Fruit fly (Drosophila melanogaster) whole organism, embryonic: Measurements from ENCODE around the gene CG6470.
A peak's percentile ranks its signal among the peaks of the same experiment; 100 is the strongest.

Experiments
- Abd-B ChIP-seq: fragments of 200-800 bp; sonication (Bioruptor generic); optimal IDR thresholded peaks from 2 replicates; lab custom pipeline; 2018; ENCODE audit warnings: missing biosample characterization, mild to moderate bottlenecking, missing genetic modification characterization, moderate library complexity
- Ada2b ChIP-seq: fragments of 200-800 bp; sonication (Bioruptor generic); IDR thresholded peaks from 2 replicates; pipeline ENCODE4 v1.3.6; 2022; ENCODE audit warnings: missing biosample characterization, missing genetic modification characterization
- CG1024 ChIP-seq: fragments of 200-800 bp; sonication (Bioruptor generic); IDR thresholded peaks from 2 replicates; pipeline ENCODE4 v1.3.6; 2022; ENCODE audit warnings: missing biosample characterization, missing genetic modification characterization
- CG10959 ChIP-seq: fragments of 200-800 bp; sonication (Bioruptor generic); IDR thresholded peaks from 2 replicates; pipeline ENCODE4 v1.3.6; 2022; ENCODE audit warnings: missing biosample characterization, missing genetic modification characterization
- CG11723 ChIP-seq: fragments of 200-800 bp; sonication (Bioruptor generic); optimal IDR thresholded peaks from 2 replicates; lab custom pipeline; 2017; ENCODE audit warnings: missing biosample characterization, mild to moderate bottlenecking, missing genetic modification characterization
- CG12942 ChIP-seq: fragments of 200-800 bp; sonication (Bioruptor generic); optimal IDR thresholded peaks from 3 replicates; lab custom pipeline; 2016; ENCODE audit warnings: missing biosample characterization, missing genetic modification characterization
- CG14667 ChIP-seq: fragments of 200-800 bp; sonication (Bioruptor generic); IDR thresholded peaks from 2 replicates; pipeline ENCODE4 v1.3.6; 2022; ENCODE audit warnings: missing biosample characterization, missing genetic modification characterization
- CG15601 ChIP-seq: fragments of 200-800 bp; sonication (Bioruptor generic); optimal IDR thresholded peaks from 3 replicates; lab custom pipeline; 2019; ENCODE audit warnings: missing biosample characterization, mild to moderate bottlenecking, missing genetic modification characterization, moderate library complexity
- CG1603 ChIP-seq: fragments of 200-800 bp; sonication (Bioruptor generic); optimal IDR thresholded peaks from 2 replicates; lab custom pipeline; 2019; ENCODE audit warnings: missing biosample characterization, mild to moderate bottlenecking, missing genetic modification characterization, moderate library complexity
- CG16813 ChIP-seq: fragments of 200-800 bp; sonication (Bioruptor generic); IDR thresholded peaks from 3 replicates; pipeline ENCODE4 v1.3.6; 2022; ENCODE audit warnings: missing biosample characterization, missing genetic modification characterization; ENCODE audit not compliant: partially characterized antibody
- CG18599 ChIP-seq: fragments of 200-800 bp; sonication (Bioruptor generic); optimal IDR thresholded peaks from 3 replicates; lab custom pipeline; 2017; ENCODE audit warnings: missing biosample characterization, missing genetic modification characterization, mild to moderate bottlenecking, moderate library complexity, missing genetic modification reagents
- CG2712 ChIP-seq: fragments of 200-800 bp; optimal IDR thresholded peaks from 3 replicates; lab custom pipeline; 2019; ENCODE audit warnings: missing biosample characterization, mild to moderate bottlenecking, missing genetic modification characterization, moderate library complexity
- CG6654 ChIP-seq: fragments of 200-800 bp; sonication (Bioruptor generic); optimal IDR thresholded peaks from 2 replicates; lab custom pipeline; 2017; ENCODE audit warnings: missing biosample characterization, mild to moderate bottlenecking, missing genetic modification characterization
- CG7928 ChIP-seq: fragments of 200-800 bp; sonication (Bioruptor generic); optimal IDR thresholded peaks from 2 replicates; lab custom pipeline; 2017; ENCODE audit warnings: missing biosample characterization, mild to moderate bottlenecking, missing genetic modification characterization
- CG7963 ChIP-seq: fragments of 200-800 bp; sonication (Bioruptor generic); IDR thresholded peaks from 3 replicates; pipeline ENCODE4 v1.3.6; 2022; ENCODE audit warnings: missing biosample characterization, missing genetic modification characterization; ENCODE audit not compliant: partially characterized antibody
- CG9727 ChIP-seq: fragments of 200-800 bp; sonication (Bioruptor generic); optimal IDR thresholded peaks from 3 replicates; lab custom pipeline; 2017; ENCODE audit warnings: missing biosample characterization, mild to moderate bottlenecking, missing genetic modification characterization
- Dek ChIP-seq: fragments of 200-800 bp; sonication (Bioruptor generic); optimal IDR thresholded peaks from 3 replicates; lab custom pipeline; 2019; ENCODE audit warnings: missing biosample characterization, mild to moderate bottlenecking, missing genetic modification characterization, moderate library complexity
- Dip3 ChIP-seq: fragments of 200-800 bp; sonication (Bioruptor generic); optimal IDR thresholded peaks from 3 replicates; lab custom pipeline; 2016; ENCODE audit warnings: missing biosample characterization, missing genetic modification characterization
- Dref ChIP-seq: fragments of 200-800 bp; sonication (Bioruptor generic); IDR thresholded peaks from 2 replicates; pipeline ENCODE4 v1.3.6; 2022; ENCODE audit warnings: missing biosample characterization, missing genetic modification characterization
- Ets97D ChIP-seq: fragments of 200-800 bp; sonication (Bioruptor generic); optimal IDR thresholded peaks from 3 replicates; lab custom pipeline; 2016; ENCODE audit warnings: missing biosample characterization, missing genetic modification characterization
- Fer1 ChIP-seq: fragments of 200-800 bp; sonication (Bioruptor generic); optimal IDR thresholded peaks from 2 replicates; lab custom pipeline; 2017; ENCODE audit warnings: missing biosample characterization, mild to moderate bottlenecking, missing genetic modification characterization
- H2.0 ChIP-seq: fragments of 200-800 bp; sonication (Bioruptor generic); IDR thresholded peaks from 2 replicates; pipeline ENCODE4 v1.3.6; 2022; ENCODE audit warnings: missing biosample characterization, missing genetic modification characterization
- HLH3B ChIP-seq: fragments of 200-800 bp; sonication (Bioruptor generic); IDR thresholded peaks from 2 replicates; pipeline ENCODE4 v1.3.6; 2022; ENCODE audit warnings: missing biosample characterization, missing genetic modification characterization
- Hr78 ChIP-seq, 2 experiments: fragments of 200-800 bp in 1 of 2; fragments of >200 bp in 1 of 2; sonication (Bioruptor generic) in 1 of 2; optimal IDR thresholded peaks; 2 replicates each; lab custom pipeline; 2017 to 2019; ENCODE audit warnings: missing biosample characterization in 2 of 2, missing genetic modification characterization in 2 of 2, mild to moderate bottlenecking in 1 of 2, moderate library complexity in 1 of 2
- Mes4 ChIP-seq: fragments of 200-800 bp; sonication (Bioruptor generic); optimal IDR thresholded peaks from 2 replicates; lab custom pipeline; 2016; ENCODE audit warnings: missing biosample characterization, missing genetic modification characterization
- Scr ChIP-seq: fragments of 200-800 bp; sonication (Bioruptor generic); IDR thresholded peaks from 2 replicates; pipeline ENCODE4 v1.3.6; 2022; ENCODE audit warnings: missing biosample characterization, missing genetic modification characterization; ENCODE audit not compliant: partially characterized antibody
- Side ChIP-seq: fragments of 200-800 bp; sonication (Bioruptor generic); optimal IDR thresholded peaks from 2 replicates; lab custom pipeline; 2016; ENCODE audit warnings: missing biosample characterization, missing genetic modification characterization
- Sox100B ChIP-seq: fragments of 200-800 bp; sonication (Bioruptor generic); optimal IDR thresholded peaks from 3 replicates; lab custom pipeline; 2018; ENCODE audit warnings: missing biosample characterization, mild to moderate bottlenecking, missing genetic modification characterization
- YL-1 ChIP-seq: fragments of 200-800 bp; sonication (Bioruptor generic); optimal IDR thresholded peaks from 3 replicates; lab custom pipeline; 2017; ENCODE audit warnings: missing biosample characterization, mild to moderate bottlenecking, missing genetic modification characterization
- btn ChIP-seq: fragments of 200-800 bp; sonication (Bioruptor generic); optimal IDR thresholded peaks from 2 replicates; lab custom pipeline; 2016; ENCODE audit warnings: missing biosample characterization, missing genetic modification characterization
- cas ChIP-seq: fragments of 200-800 bp; sonication (Bioruptor generic); IDR thresholded peaks from 2 replicates; pipeline ENCODE4 v1.3.6; 2022; ENCODE audit warnings: missing biosample characterization, missing genetic modification characterization
- crol ChIP-seq: fragments of 200-800 bp; sonication (Bioruptor generic); IDR thresholded peaks from 2 replicates; pipeline ENCODE4 v1.3.6; 2022; ENCODE audit warnings: missing biosample characterization, missing genetic modification characterization
- dm ChIP-seq: fragments of 200-800 bp; sonication (Bioruptor generic); optimal IDR thresholded peaks from 3 replicates; lab custom pipeline; 2016; ENCODE audit warnings: missing biosample characterization, missing genetic modification characterization
- dmrt11E ChIP-seq: fragments of 200-800 bp; sonication (Bioruptor generic); optimal IDR thresholded peaks from 3 replicates; lab custom pipeline; 2018; ENCODE audit warnings: missing biosample characterization, mild to moderate bottlenecking, missing genetic modification characterization, moderate library complexity
- fd3F ChIP-seq: fragments of 200-800 bp; sonication (Bioruptor generic); optimal IDR thresholded peaks from 2 replicates; lab custom pipeline; 2018; ENCODE audit warnings: missing biosample characterization, mild to moderate bottlenecking, missing genetic modification characterization, moderate library complexity
- gro ChIP-seq: fragments of 200-800 bp; sonication (Bioruptor generic); optimal IDR thresholded peaks from 2 replicates; lab custom pipeline; 2016; ENCODE audit warnings: missing biosample characterization, missing genetic modification characterization
- ken ChIP-seq: fragments of 200-800 bp; sonication (Bioruptor generic); IDR thresholded peaks from 3 replicates; pipeline ENCODE4 v1.3.6; 2022; ENCODE audit warnings: missing biosample characterization, missing genetic modification characterization
- knrl ChIP-seq: fragments of 200-800 bp; sonication (Bioruptor generic); IDR thresholded peaks from 3 replicates; pipeline ENCODE4 v1.3.6; 2022; ENCODE audit warnings: missing biosample characterization, missing genetic modification characterization; ENCODE audit not compliant: partially characterized antibody
- lab ChIP-seq: fragments of 200-800 bp; sonication (Bioruptor generic); optimal IDR thresholded peaks from 3 replicates; lab custom pipeline; 2017; ENCODE audit warnings: missing biosample characterization, missing genetic modification characterization, mild to moderate bottlenecking, moderate library complexity, missing genetic modification reagents
- pros ChIP-seq: fragments of 200-800 bp; sonication (Bioruptor generic); optimal IDR thresholded peaks from 3 replicates; lab custom pipeline; 2019; ENCODE audit warnings: missing biosample characterization, mild to moderate bottlenecking, missing genetic modification characterization, moderate library complexity
- sd ChIP-seq: fragments of 200-800 bp; sonication (Bioruptor generic); optimal IDR thresholded peaks from 3 replicates; lab custom pipeline; 2018; ENCODE audit warnings: missing biosample characterization, mild to moderate bottlenecking, missing genetic modification characterization, moderate library complexity
- sisA ChIP-seq: fragments of 200-800 bp; sonication (Bioruptor generic); IDR thresholded peaks from 2 replicates; pipeline ENCODE4 v1.3.6; 2022; ENCODE audit warnings: missing biosample characterization, missing genetic modification characterization
- sqz ChIP-seq: fragments of 200-800 bp; sonication (Bioruptor generic); optimal IDR thresholded peaks from 3 replicates; lab custom pipeline; 2018; ENCODE audit warnings: missing biosample characterization, mild to moderate bottlenecking, missing genetic modification characterization
- stwl ChIP-seq: fragments of 200-800 bp; sonication (Bioruptor generic); optimal IDR thresholded peaks from 3 replicates; lab custom pipeline; 2018; ENCODE audit warnings: missing biosample characterization, mild to moderate bottlenecking, missing genetic modification characterization, moderate library complexity
- tll ChIP-seq, 2 experiments: fragments of 200-800 bp in 1 of 2; fragments of >200 bp in 1 of 2; sonication (Bioruptor generic) in 1 of 2; optimal IDR thresholded peaks; 2 replicates each; lab custom pipeline; 2017 to 2019; ENCODE audit warnings: missing biosample characterization in 2 of 2, missing genetic modification characterization in 2 of 2, mild to moderate bottlenecking in 1 of 2, moderate library complexity in 1 of 2
- wor ChIP-seq: fragments of 200-800 bp; sonication (Bioruptor generic); IDR thresholded peaks from 2 replicates; pipeline ENCODE4 v1.3.6; 2022; ENCODE audit warnings: missing biosample characterization, missing genetic modification characterization
- zf30C ChIP-seq: fragments of 200-800 bp; sonication (Bioruptor generic); optimal IDR thresholded peaks from 3 replicates; lab custom pipeline; 2018; ENCODE audit warnings: missing biosample characterization, mild to moderate bottlenecking, missing genetic modification characterization

The CG6470 gene

dm6 chrX:18506639-18507528, 7.8 kb downstream of the CG6470 start (continued):
- TF ChIP-seq Abd-B (GFP tag; lab: Kevin White, UChicago) (peak; percentile 23), HLH3B (GFP tag; lab: Robert Waterston, UW) (peak; percentile 91), btn (peak; percentile 74), gro (peak; percentile 79), lab (GFP tag; lab: Kevin White, UChicago) (peak; percentile 87), Dek (peak; percentile 28), knrl (no peak), CG18599 (GFP tag; lab: Kevin White, UChicago) (peak; percentile 78), wor (GFP tag; lab: Robert Waterston, UW) (peak; percentile 53), dmrt11E (peak; percentile 60), Mes4 (GFP tag; lab: Kevin White, UChicago) (peak; percentile 71), Side (GFP tag; lab: Kevin White, UChicago) (peak; percentile 75), Ada2b (GFP tag; lab: Robert Waterston, UW) (peak; percentile 87), CG14667 (0 out of 2 replicates have a peak, but pooled peaks have one; percentile 43), CG15601 (tag; lab: Kevin White, UChicago) (peak; percentile 42), Ets97D (GFP tag; lab: Kevin White, UChicago) (peak; percentile 50), CG1024 (GFP tag; lab: Robert Waterston, UW) (peak; percentile 74), dm (GFP tag; lab: Kevin White, UChicago) (peak; percentile 45), Scr (no peak), Fer1 (peak; percentile 72), pros (GFP tag; lab: Kevin White, UChicago) (peak; percentile 76), CG2712 (tag; lab: Kevin White, UChicago) (peak; percentile 78), crol (GFP tag; lab: Robert Waterston, UW) (0 out of 2 replicates have a peak, but pooled peaks have one; percentile 29), CG6654 (GFP tag; lab: Kevin White, UChicago) (peak; percentile 53), tll (GFP tag; optimal IDR thresholded peaks at IDR 0.05; lab: Kevin White, UChicago) (no peak), CG7963 (GFP tag; lab: Robert Waterston, UW) (no peak), CG1603 (peak; percentile 87), Dip3 (GFP tag; lab: Kevin White, UChicago) (peak; percentile 70), Dref (GFP tag; lab: Robert Waterston, UW) (no peak), zf30C (GFP tag; lab: Kevin White, UChicago) (peak; percentile 85), sqz (GFP tag; lab: Kevin White, UChicago) (no peak), sd (no peak), cas (GFP tag; lab: Robert Waterston, UW) (peak; percentile 40; the same call in 1 of the 2 replicates), sisA (GFP tag; lab: Robert Waterston, UW) (peak; percentile 81), fd3F (no peak), ken (peak; percentile 77), CG12942 (peak; percentile 52), CG9727 (GFP tag; lab: Kevin White, UChicago) (peak; percentile 79), CG16813 (no peak), Sox100B (GFP tag; lab: Kevin White, UChicago) (peak; percentile 55), CG11723 (peak; percentile 52), H2.0 (GFP tag; lab: Robert Waterston, UW) (peak; percentile 75), stwl (tag; lab: Kevin White, UChicago) (no peak), CG10959 (GFP tag; lab: Robert Waterston, UW) (peak; percentile 35; the same call in 1 of the 2 replicates), YL-1 (GFP tag; lab: Kevin White, UChicago) (no peak), Hr78 (GFP tag; optimal IDR thresholded peaks at IDR 0.05; lab: Kevin White, UChicago) (no peak), CG7928 (GFP tag; lab: Kevin White, UChicago) (no peak)
